Fruit fly (Drosophila melanogaster) whole organism, embryonic: ENCODE measurements around the gene CG5515.

Experiments used
- B-H1 ChIP-seq: fragments of 200-800 bp; sonication (Bioruptor generic); IDR thresholded peaks from 3 replicates; pipeline ENCODE4 v1.3.6; 2022; ENCODE audit warnings: missing biosample characterization, missing genetic modification characterization
- B-H2 ChIP-seq: fragments of 200-800 bp; sonication (Bioruptor generic); optimal IDR thresholded peaks from 2 replicates; lab custom pipeline; 2018; ENCODE audit warnings: missing biosample characterization, mild to moderate bottlenecking, missing genetic modification characterization
- CG11696 ChIP-seq: fragments of 200-800 bp; sonication (Bioruptor generic); IDR thresholded peaks from 2 replicates; pipeline ENCODE4 v1.3.6; 2022; ENCODE audit warnings: missing biosample characterization, missing genetic modification characterization
- CG13775 ChIP-seq: fragments of 200-800 bp; sonication (Bioruptor generic); optimal IDR thresholded peaks from 3 replicates; lab custom pipeline; 2017; ENCODE audit warnings: missing biosample characterization, mild to moderate bottlenecking, missing genetic modification characterization
- CG14441 ChIP-seq: fragments of 200-800 bp; sonication (Bioruptor generic); IDR thresholded peaks from 2 replicates; pipeline ENCODE4 v1.3.6; 2022; ENCODE audit warnings: missing biosample characterization, missing genetic modification characterization
- CG2116 ChIP-seq: fragments of 200-800 bp; sonication (Bioruptor generic); optimal IDR thresholded peaks from 3 replicates; lab custom pipeline; 2018; ENCODE audit warnings: missing biosample characterization, mild to moderate bottlenecking, missing genetic modification characterization
- CG2199 ChIP-seq: fragments of 200-800 bp; sonication (Bioruptor generic); IDR thresholded peaks from 3 replicates; pipeline ENCODE4 v1.3.6; 2022; ENCODE audit warnings: missing biosample characterization, missing genetic modification characterization
- CG31388 ChIP-seq: fragments of 200-800 bp; sonication (Bioruptor generic); optimal IDR thresholded peaks from 2 replicates; lab custom pipeline; 2016; ENCODE audit warnings: missing biosample characterization, missing genetic modification characterization
- CG3163 ChIP-seq: fragments of 200-800 bp; sonication (Bioruptor generic); optimal IDR thresholded peaks from 3 replicates; lab custom pipeline; 2016; ENCODE audit warnings: missing biosample characterization, missing genetic modification characterization
- CG33213 ChIP-seq: fragments of 200-800 bp; sonication (Bioruptor generic); optimal IDR thresholded peaks from 3 replicates; lab custom pipeline; 2016; ENCODE audit warnings: missing biosample characterization, missing genetic modification characterization
- CG33557 ChIP-seq: fragments of 200-800 bp; sonication (Bioruptor generic); optimal IDR thresholded peaks from 2 replicates; lab custom pipeline; 2019; ENCODE audit warnings: missing biosample characterization, mild to moderate bottlenecking, missing genetic modification characterization, moderate library complexity
- CG3407 ChIP-seq: fragments of 200-800 bp; sonication (Bioruptor generic); optimal IDR thresholded peaks from 2 replicates; lab custom pipeline; 2018; ENCODE audit warnings: missing biosample characterization, mild to moderate bottlenecking, missing genetic modification characterization
- CG34422 ChIP-seq: fragments of 200-800 bp; sonication (Bioruptor generic); IDR thresholded peaks from 3 replicates; pipeline ENCODE4 v1.3.6; 2022; ENCODE audit warnings: missing biosample characterization, missing genetic modification characterization
- CG4404 ChIP-seq: fragments of 200-800 bp; sonication (Bioruptor generic); IDR thresholded peaks from 2 replicates; pipeline ENCODE4 v1.3.6; 2022; ENCODE audit warnings: missing biosample characterization, missing genetic modification characterization
- CG6175 ChIP-seq: fragments of 200-800 bp; sonication (Bioruptor generic); IDR thresholded peaks from 3 replicates; pipeline ENCODE4 v1.3.6; 2022; ENCODE audit warnings: missing biosample characterization, missing genetic modification characterization
- CG6272 ChIP-seq: fragments of 200-800 bp; sonication (Bioruptor generic); IDR thresholded peaks from 2 replicates; pipeline ENCODE4 v1.3.6; 2022; ENCODE audit warnings: missing biosample characterization, missing genetic modification characterization
- CG6689 ChIP-seq: fragments of 200-800 bp; sonication (Bioruptor generic); IDR thresholded peaks from 2 replicates; pipeline ENCODE4 v1.3.6; 2022; ENCODE audit warnings: missing biosample characterization, missing genetic modification characterization
- CG9437 ChIP-seq: fragments of 200-800 bp; sonication (Bioruptor generic); optimal IDR thresholded peaks from 2 replicates; lab custom pipeline; 2018; ENCODE audit warnings: missing biosample characterization, mild to moderate bottlenecking, missing genetic modification characterization
- Camta ChIP-seq: fragments of 200-800 bp; sonication (Bioruptor generic); optimal IDR thresholded peaks from 2 replicates; lab custom pipeline; 2016; ENCODE audit warnings: missing biosample characterization, missing genetic modification characterization
- Dfd ChIP-seq, 2 experiments: fragments of >200 bp; optimal IDR thresholded peaks; 2 replicates each; lab custom pipeline; 2017; ENCODE audit warnings: missing biosample characterization in 2 of 2, missing genetic modification characterization in 2 of 2
- Dp ChIP-seq: fragments of 200-800 bp; sonication (Bioruptor generic); optimal IDR thresholded peaks from 2 replicates; lab custom pipeline; 2018; ENCODE audit warnings: missing biosample characterization, mild to moderate bottlenecking, missing genetic modification characterization, moderate library complexity
- Fer2 ChIP-seq: fragments of 200-800 bp; sonication (Bioruptor generic); optimal IDR thresholded peaks from 2 replicates; lab custom pipeline; 2018; ENCODE audit warnings: missing biosample characterization, mild to moderate bottlenecking, missing genetic modification characterization, moderate library complexity
- H15 ChIP-seq: fragments of 200-800 bp; sonication (Bioruptor generic); IDR thresholded peaks from 3 replicates; pipeline ENCODE4 v1.3.6; 2022; ENCODE audit warnings: missing biosample characterization, missing genetic modification characterization
- Hr3 ChIP-seq: fragments of 200-800 bp; sonication (Bioruptor generic); optimal IDR thresholded peaks from 3 replicates; lab custom pipeline; 2016; ENCODE audit warnings: missing biosample characterization, missing genetic modification characterization
- Lim3 ChIP-seq: fragments of 200-800 bp; sonication (Bioruptor generic); IDR thresholded peaks from 2 replicates; pipeline ENCODE4 v1.3.6; 2022; ENCODE audit warnings: missing biosample characterization, missing genetic modification characterization
- Mad ChIP-seq: fragments of 200-800 bp; sonication (Bioruptor generic); optimal IDR thresholded peaks from 2 replicates; lab custom pipeline; 2016; ENCODE audit warnings: missing biosample characterization, missing genetic modification characterization
- Mes4 ChIP-seq: fragments of 200-800 bp; sonication (Bioruptor generic); optimal IDR thresholded peaks from 2 replicates; lab custom pipeline; 2016; ENCODE audit warnings: missing biosample characterization, missing genetic modification characterization
- Mrtf ChIP-seq: fragments of 200-800 bp; sonication (Bioruptor generic); IDR thresholded peaks from 3 replicates; pipeline ENCODE4 v1.3.6; 2022; ENCODE audit warnings: missing biosample characterization, missing genetic modification characterization
- NK7.1 ChIP-seq: fragments of 200-800 bp; sonication (Bioruptor generic); optimal IDR thresholded peaks from 3 replicates; lab custom pipeline; 2016; ENCODE audit warnings: missing biosample characterization, missing genetic modification characterization
- Oaz ChIP-seq: fragments of 200-800 bp; sonication (Bioruptor generic); IDR thresholded peaks from 2 replicates; pipeline ENCODE4 v1.3.6; 2022; ENCODE audit warnings: missing biosample characterization, missing genetic modification characterization
- Opbp ChIP-seq: fragments of 200-800 bp; sonication (Bioruptor generic); IDR thresholded peaks from 3 replicates; pipeline ENCODE4 v1.3.6; 2022; ENCODE audit warnings: missing biosample characterization, missing genetic modification characterization; ENCODE audit not compliant: partially characterized antibody
- Pdp1 ChIP-seq, 2 experiments: fragments of 200-800 bp; sonication (Bioruptor generic); optimal IDR thresholded peaks; 3 replicates each; lab custom pipeline; 2016; ENCODE audit warnings: missing biosample characterization in 2 of 2, missing genetic modification characterization in 2 of 2, mild to moderate bottlenecking in 1 of 2, moderate library complexity in 1 of 2
- Side ChIP-seq: fragments of 200-800 bp; sonication (Bioruptor generic); optimal IDR thresholded peaks from 2 replicates; lab custom pipeline; 2016; ENCODE audit warnings: missing biosample characterization, missing genetic modification characterization
- Vsx1 ChIP-seq: fragments of 200-800 bp; sonication (Bioruptor generic); optimal IDR thresholded peaks from 2 replicates; lab custom pipeline; 2017; ENCODE audit warnings: missing biosample characterization, mild to moderate bottlenecking, missing genetic modification characterization, missing genetic modification reagents
- abd-A ChIP-seq: fragments of 200-800 bp; sonication (Bioruptor generic); optimal IDR thresholded peaks from 3 replicates; lab custom pipeline; 2019; ENCODE audit warnings: missing biosample characterization, mild to moderate bottlenecking, missing genetic modification characterization, moderate library complexity
- al ChIP-seq: fragments of 200-800 bp; sonication (Bioruptor generic); IDR thresholded peaks from 2 replicates; pipeline ENCODE4 v1.3.6; 2022; ENCODE audit warnings: missing biosample characterization, missing genetic modification characterization
- az2 ChIP-seq: fragments of 200-800 bp; sonication (Bioruptor generic); optimal IDR thresholded peaks from 3 replicates; lab custom pipeline; 2016; ENCODE audit warnings: missing biosample characterization, missing genetic modification characterization
- bcd ChIP-seq: fragments of 200-800 bp; sonication (Bioruptor generic); optimal IDR thresholded peaks from 2 replicates; lab custom pipeline; 2017; ENCODE audit warnings: missing biosample characterization, mild to moderate bottlenecking, missing genetic modification characterization
- btn ChIP-seq: fragments of 200-800 bp; sonication (Bioruptor generic); optimal IDR thresholded peaks from 2 replicates; lab custom pipeline; 2016; ENCODE audit warnings: missing biosample characterization, missing genetic modification characterization
- chm ChIP-seq: fragments of 200-800 bp; sonication (Bioruptor generic); IDR thresholded peaks from 2 replicates; pipeline ENCODE4 v1.3.6; 2022; ENCODE audit warnings: missing biosample characterization, missing genetic modification characterization
- da ChIP-seq: fragments of 200-800 bp; sonication (Bioruptor generic); optimal IDR thresholded peaks from 2 replicates; lab custom pipeline; 2016; ENCODE audit warnings: missing biosample characterization, missing genetic modification characterization
- dati ChIP-seq: fragments of 200-800 bp; sonication (Bioruptor generic); IDR thresholded peaks from 2 replicates; pipeline ENCODE4 v1.3.6; 2022; ENCODE audit warnings: missing biosample characterization, missing genetic modification characterization
- dimm ChIP-seq: fragments of 200-800 bp; sonication (Bioruptor generic); IDR thresholded peaks from 2 replicates; pipeline ENCODE4 v1.3.6; 2022; ENCODE audit warnings: missing biosample characterization, missing genetic modification characterization
- dmrt99B ChIP-seq: fragments of 200-800 bp; sonication (Bioruptor generic); optimal IDR thresholded peaks from 2 replicates; lab custom pipeline; 2018; ENCODE audit warnings: missing biosample characterization, mild to moderate bottlenecking, missing genetic modification characterization, moderate library complexity
- gt ChIP-seq: fragments of 200-800 bp; sonication (Bioruptor generic); IDR thresholded peaks from 2 replicates; pipeline ENCODE4 v1.3.6; 2022; ENCODE audit warnings: missing biosample characterization, missing genetic modification characterization
- hb ChIP-seq: fragments of 200-800 bp; sonication (Bioruptor generic); IDR thresholded peaks from 3 replicates; pipeline ENCODE4 v1.3.6; 2022; ENCODE audit warnings: missing biosample characterization, missing genetic modification characterization; ENCODE audit not compliant: partially characterized antibody
- ind ChIP-seq: fragments of 200-800 bp; sonication (Bioruptor generic); optimal IDR thresholded peaks from 3 replicates; lab custom pipeline; 2016; ENCODE audit warnings: missing biosample characterization, missing genetic modification characterization
- lilli ChIP-seq: fragments of 200-800 bp; sonication (Bioruptor generic); optimal IDR thresholded peaks from 3 replicates; lab custom pipeline; 2016; ENCODE audit warnings: missing biosample characterization, missing genetic modification characterization
- mirr ChIP-seq: fragments of 200-800 bp; sonication (Bioruptor generic); optimal IDR thresholded peaks from 3 replicates; lab custom pipeline; 2018; ENCODE audit warnings: missing biosample characterization, mild to moderate bottlenecking, missing genetic modification characterization
- nerfin-1 ChIP-seq: fragments of 200-800 bp; sonication (Bioruptor generic); optimal IDR thresholded peaks from 3 replicates; lab custom pipeline; 2019; ENCODE audit warnings: missing biosample characterization, mild to moderate bottlenecking, missing genetic modification characterization, moderate library complexity
- otp ChIP-seq: fragments of 200-800 bp; sonication (Bioruptor generic); IDR thresholded peaks from 3 replicates; pipeline ENCODE4, ENCODE4 v1.3.6; 2022; ENCODE audit warnings: missing biosample characterization, missing genetic modification characterization
- pros ChIP-seq: fragments of 200-800 bp; sonication (Bioruptor generic); optimal IDR thresholded peaks from 3 replicates; lab custom pipeline; 2019; ENCODE audit warnings: missing biosample characterization, mild to moderate bottlenecking, missing genetic modification characterization, moderate library complexity
- rib ChIP-seq: fragments of 200-800 bp; sonication (Bioruptor generic); IDR thresholded peaks from 2 replicates; pipeline ENCODE4 v1.3.6; 2022; ENCODE audit warnings: missing biosample characterization, missing genetic modification characterization

The CG5515 gene

DNA sequence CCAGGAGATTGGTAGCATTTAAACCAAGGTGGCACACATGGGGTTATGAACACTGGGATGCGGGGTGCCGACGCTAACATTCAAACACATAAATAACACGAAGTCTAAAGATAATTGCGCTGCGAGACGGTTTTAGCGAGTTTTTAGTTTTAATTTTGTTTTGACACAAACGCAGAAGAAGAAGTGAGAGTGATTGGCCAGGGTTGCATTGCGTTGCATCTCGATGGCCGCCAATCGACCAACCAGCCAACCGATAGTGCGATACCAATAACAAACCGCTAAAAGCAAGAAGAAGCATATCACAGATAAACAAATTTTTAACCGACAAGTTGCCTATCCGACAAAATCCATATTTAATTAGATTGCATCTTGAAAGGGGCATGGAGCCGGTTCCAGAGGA is 38.0 kb upstream of the CG5515 start, which contains the start of the genes Spps and CG13609 (continued):
- TF ChIP-seq Oaz (GFP tag; lab: Robert Waterston, UW) (no peak), ind (GFP tag; lab: Kevin White, UChicago) (no peak), otp (no peak), CG33213 (GFP tag; lab: Kevin White, UChicago) (no peak), CG3407 (GFP tag; lab: Kevin White, UChicago) (no peak), CG6175 (GFP tag; lab: Robert Waterston, UW) (no peak), CG14441 (GFP tag; lab: Robert Waterston, UW) (0 out of 2 replicates have a peak, but pooled peaks have one; percentile 5), az2 (no peak), H15 (GFP tag; lab: Robert Waterston, UW) (no peak), CG4404 (GFP tag; lab: Robert Waterston, UW) (no peak), Opbp (GFP tag; lab: Robert Waterston, UW) (peak; percentile 98), NK7.1 (no peak), btn (GFP tag; lab: Kevin White, UChicago) (no peak), CG2116 (GFP tag; lab: Kevin White, UChicago) (peak; percentile 99), dimm (GFP tag; lab: Robert Waterston, UW) (no peak), CG9437 (no peak), Mrtf (no peak), Pdp1 (GFP tag; optimal IDR thresholded peaks at IDR 0.05; lab: Kevin White, UChicago) (peak in 1 of 2 experiments; percentile 12), CG6689 (GFP tag; lab: Robert Waterston, UW) (no peak), Vsx1 (GFP tag; lab: Kevin White, UChicago) (no peak), nerfin-1 (tag; lab: Kevin White, UChicago) (peak; percentile 53), Camta (GFP tag; lab: Kevin White, UChicago) (no peak), CG33557 (GFP tag; lab: Kevin White, UChicago) (peak; percentile 46), Dfd (GFP tag; optimal IDR thresholded peaks at IDR 0.05; lab: Kevin White, UChicago) (no peak), Hr3 (GFP tag; lab: Kevin White, UChicago) (no peak), dmrt99B (tag; lab: Kevin White, UChicago) (no peak), CG34422 (peak; percentile 42; the same call in 1 of the 3 replicates), Mes4 (GFP tag; lab: Kevin White, UChicago) (peak; percentile 3), CG13775 (peak; percentile 21), bcd (GFP tag; lab: Kevin White, UChicago) (no peak), CG3163 (no peak), al (GFP tag; lab: Robert Waterston, UW) (no peak), lilli (peak; percentile 47), abd-A (tag; lab: Kevin White, UChicago) (no peak), Dp (GFP tag; lab: Kevin White, UChicago) (peak; percentile 66), Side (GFP tag; lab: Kevin White, UChicago) (peak; percentile 7), CG31388 (GFP tag; lab: Kevin White, UChicago) (no peak), gt (GFP tag; lab: Robert Waterston, UW) (no peak), dati (GFP tag; lab: Robert Waterston, UW) (no peak), pros (GFP tag; lab: Kevin White, UChicago) (no peak), CG2199 (GFP tag; lab: Robert Waterston, UW) (no peak), rib (GFP tag; lab: Robert Waterston, UW) (no peak), Lim3 (no peak), hb (peak; percentile 95), Fer2 (tag; lab: Kevin White, UChicago) (no peak), CG6272 (GFP tag; lab: Robert Waterston, UW) (peak; percentile 36), mirr (GFP tag; lab: Kevin White, UChicago) (no peak), CG11696 (GFP tag; lab: Robert Waterston, UW) (no peak), B-H2 (GFP tag; lab: Kevin White, UChicago) (peak; percentile 59), chm (GFP tag; lab: Robert Waterston, UW) (no peak), B-H1 (GFP tag; lab: Robert Waterston, UW) (no peak), da (GFP tag; lab: Kevin White, UChicago) (no peak), Mad (GFP tag; lab: Kevin White, UChicago) (no peak)
